Fruit fly (Drosophila melanogaster): ENCODE measurements around the gene CG16781.

CG16781 gene

dm6 chrX:3431641-3432040 lies 32.2 kb downstream of the CG16781 start (continued):
- TF ChIP-seq chif (GFP tag; optimal IDR thresholded peaks at IDR 0.05) (peak; percentile 10 to 43), CG14860 (GFP tag; IDR thresholded peaks at IDR 0.05; ENCODE audit: partially characterized antibody) (no peak), CG11456 (GFP tag; IDR thresholded peaks at IDR 0.05) (peak; percentile 66; the same call in 2 of the 3 replicates), CG6254 (GFP tag; optimal IDR thresholded peaks at IDR 0.05) (no peak), CG6683 (GFP tag; optimal IDR thresholded peaks at IDR 0.05) (no peak), CG9797 (GFP tag; optimal IDR thresholded peaks at IDR 0.05) (no peak), sc (optimal IDR thresholded peaks at IDR 0.05) (no peak), sc (GFP tag; optimal IDR thresholded peaks at IDR 0.05) (no peak), CG14965 (GFP tag; optimal IDR thresholded peaks at IDR 0.05; ENCODE audit: borderline replicate concordance) (no peak), CG10543 (GFP tag; optimal IDR thresholded peaks at IDR 0.05) (peak; percentile 14), dati (GFP tag; IDR thresholded peaks at IDR 0.05) (no peak), Antp (GFP tag; optimal IDR thresholded peaks at IDR 0.05) (no peak), Sin3A (optimal IDR thresholded peaks at IDR 0.05) (no peak), CG31224 (GFP tag; IDR thresholded peaks at IDR 0.05) (peak; percentile 68), CHES-1-like (GFP tag; optimal IDR thresholded peaks at IDR 0.05) (peak; percentile 24), YL-1 (GFP tag; optimal IDR thresholded peaks at IDR 0.05) (no peak), CG3281 (GFP tag; optimal IDR thresholded peaks at IDR 0.05) (peak; percentile 16), Bteb2 (GFP tag; optimal IDR thresholded peaks at IDR 0.05) (peak; percentile 61), ems (GFP tag; optimal IDR thresholded peaks at IDR 0.05) (peak; percentile 25), ATbp (GFP tag; optimal IDR thresholded peaks at IDR 0.05) (peak; percentile 49), CG3995 (GFP tag; optimal IDR thresholded peaks at IDR 0.05) (no peak), CG10366 (GFP tag; IDR thresholded peaks at IDR 0.05) (peak; percentile 85), pum (GFP tag; optimal IDR thresholded peaks at IDR 0.05) (no peak), pzg (GFP tag; optimal IDR thresholded peaks at IDR 0.05) (no peak), CG18476 (GFP tag; optimal IDR thresholded peaks at IDR 0.05) (no peak), bowl (GFP tag; IDR thresholded peaks at IDR 0.05) (peak; percentile 21; the same call in 1 of the 2 replicates), kay (GFP tag; optimal IDR thresholded peaks at IDR 0.05) (peak; percentile 31), ac (GFP tag; optimal IDR thresholded peaks at IDR 0.05) (no peak), Optix (GFP tag; IDR thresholded peaks at IDR 0.05) (no peak), CG13287 (GFP tag; IDR thresholded peaks at IDR 0.05; ENCODE audit: partially characterized antibody) (no peak), CG30431 (GFP tag; optimal IDR thresholded peaks at IDR 0.05) (no peak), CG17359 (tag; optimal IDR thresholded peaks at IDR 0.05) (peak; percentile 81), br (optimal IDR thresholded peaks at IDR 0.05) (no peak), CG8478 (optimal IDR thresholded peaks at IDR 0.05) (no peak), CG14050 (GFP tag; IDR thresholded peaks at IDR 0.05) (peak; percentile 78), ERR (GFP tag; optimal IDR thresholded peaks at IDR 0.05) (no peak), scrt (GFP tag; optimal IDR thresholded peaks at IDR 0.05) (peak; percentile 2), H15 (GFP tag; IDR thresholded peaks at IDR 0.05) (peak; percentile 57; the same call in 1 of the 3 replicates), sima (GFP tag; optimal IDR thresholded peaks at IDR 0.05) (no peak), nmo (GFP tag; optimal IDR thresholded peaks at IDR 0.05) (peak; percentile 81), CoRest (tag; optimal IDR thresholded peaks at IDR 0.05) (peak; percentile 86), CG7372 (GFP tag; IDR thresholded peaks at IDR 0.05) (peak; percentile 67), tna (GFP tag; IDR thresholded peaks at IDR 0.05; ENCODE audit: partially characterized antibody) (no peak), Xrp1 (GFP tag; IDR thresholded peaks at IDR 0.05) (peak; percentile 87), PHDP (tag; optimal IDR thresholded peaks at IDR 0.05) (peak; percentile 77), CG15514 (GFP tag; optimal IDR thresholded peaks at IDR 0.05) (peak; percentile 4), Hand (GFP tag; optimal IDR thresholded peaks at IDR 0.05) (no peak), HHEX (GFP tag; optimal IDR thresholded peaks at IDR 0.05) (peak; percentile 16), so (GFP tag; IDR thresholded peaks at IDR 0.05) (peak; percentile 73; the same call in 2 of the 3 replicates), hbn (GFP tag; IDR thresholded peaks at IDR 0.05; ENCODE audit: partially characterized antibody) (no peak), BtbVII (GFP tag; optimal IDR thresholded peaks at IDR 0.05) (peak; percentile 23), CG1603 (tag; optimal IDR thresholded peaks at IDR 0.05) (no peak)
